Worm (Caenorhabditis elegans) whole organism, early embryonic: Measurements from ENCODE around the gene H39E20.1.

Experiments
- F13C5.2 ChIP-seq: sonication (generic microtip); optimal IDR thresholded peaks from 2 replicates; lab custom pipeline; 2017; ENCODE audit warnings: mild to moderate bottlenecking, missing genetic modification characterization, inconsistent platforms, missing compliant biosample characterization
- tbx-11 ChIP-seq: fragments of 200-800 bp; sonication (Bioruptor generic); IDR thresholded peaks from 2 replicates; pipeline ENCODE4 v1.3.6; 2022; ENCODE audit warnings: missing genetic modification characterization, missing compliant biosample characterization

ce11 chrX:1445696-1446095 lies 48.3 kb upstream of the H39E20.1 start:
- TF ChIP-seq tbx-11 (GFP tag; lab: Robert Waterston, UW) (no peak), F13C5.2 (tag; lab: Kevin White, UChicago) (no peak)
